Worm (Caenorhabditis elegans) whole organism, L4/young adult: ENCODE measurements around the gene vps-53.

ENCODE experiments used
- W03F9.2 ChIP-seq: fragments of 150-350 bp; optimal IDR thresholded peaks from 2 replicates; lab custom pipeline; 2014; ENCODE audit warnings: missing biosample characterization, missing genetic modification characterization
- him-1 ChIP-seq: sonication (generic microtip); optimal IDR thresholded peaks from 2 replicates; lab custom pipeline; 2016; ENCODE audit warnings: missing genotype, missing genetic modification reagents, missing genetic modification characterization, missing compliant biosample characterization

ce11 chrIII:9783133-9783590, 25.8 kb upstream of the vps-53 start:
- TF ChIP-seq W03F9.2 (tag; lab: Kevin White, UChicago) (no peak), him-1 (no peak)
